Worm (Caenorhabditis elegans) whole organism, early embryonic: Measurements from ENCODE around the gene C01B10.7.
"Not testable (repeated sequence)": the region's sequence is repeated elsewhere in the genome, so short reads cannot be mapped to it uniquely, and the experiment has no call there.

Experiments
- B0310.2 ChIP-seq: sonication (generic microtip); optimal IDR thresholded peaks from 2 replicates; lab custom pipeline; 2016; ENCODE audit warnings: mild to moderate bottlenecking, missing genetic modification characterization, missing compliant biosample characterization
- F13C5.2 ChIP-seq: sonication (generic microtip); optimal IDR thresholded peaks from 2 replicates; lab custom pipeline; 2017; ENCODE audit warnings: mild to moderate bottlenecking, missing genetic modification characterization, inconsistent platforms, missing compliant biosample characterization
- aly-1 ChIP-seq: sonication (generic microtip); optimal IDR thresholded peaks from 2 replicates; lab custom pipeline; 2016; ENCODE audit warnings: missing genetic modification characterization, missing compliant biosample characterization
- ama-1 ChIP-seq: fragments of 150-350 bp; optimal IDR thresholded peaks from 2 replicates; lab custom pipeline; 2014
- ceh-13 ChIP-seq: fragments of 200-800 bp; sonication (Bioruptor generic); optimal IDR thresholded peaks from 2 replicates; lab custom pipeline; 2018; ENCODE audit warnings: mild to moderate bottlenecking, missing genetic modification characterization, missing compliant biosample characterization
- ceh-36 ChIP-seq: sonication (generic microtip); optimal IDR thresholded peaks from 2 replicates; lab custom pipeline; 2016; ENCODE audit warnings: missing genetic modification characterization, inconsistent platforms, missing compliant biosample characterization
- ets-7 ChIP-seq: sonication (generic microtip); optimal IDR thresholded peaks from 2 replicates; lab custom pipeline; 2016; ENCODE audit warnings: missing genotype, missing genetic modification characterization, missing compliant biosample characterization
- flt-1 ChIP-seq: fragments of 200-800 bp; sonication (Bioruptor generic); IDR thresholded peaks from 2 replicates; pipeline ENCODE4 v1.3.6; 2022; ENCODE audit warnings: missing genetic modification characterization, missing compliant biosample characterization
- hmbx-1 ChIP-seq: sonication (generic microtip); optimal IDR thresholded peaks from 2 replicates; lab custom pipeline; 2016; ENCODE audit warnings: mild to moderate bottlenecking, missing genetic modification characterization, missing compliant biosample characterization
- hmg-4 ChIP-seq: fragments of 200-800 bp; sonication (Bioruptor generic); optimal IDR thresholded peaks from 2 replicates; lab custom pipeline; 2018; ENCODE audit warnings: mild to moderate bottlenecking, missing genetic modification characterization, missing compliant biosample characterization
- hnd-1 ChIP-seq: sonication (generic microtip); optimal IDR thresholded peaks from 2 replicates; lab custom pipeline; 2016; ENCODE audit warnings: missing genetic modification characterization, missing compliant biosample characterization
- pes-1 ChIP-seq: fragments of 200-800 bp; sonication (Bioruptor generic); IDR thresholded peaks from 2 replicates; pipeline ENCODE4 v1.3.6; 2022; ENCODE audit warnings: missing genetic modification reagents, missing genetic modification characterization, missing compliant biosample characterization
- scrt-1 ChIP-seq: fragments of 200-800 bp; sonication (Bioruptor generic); IDR thresholded peaks from 2 replicates; pipeline ENCODE4 v1.3.6; 2022; ENCODE audit warnings: missing genetic modification characterization, missing compliant biosample characterization
- sea-1 ChIP-seq: fragments of 200-800 bp; sonication (Bioruptor generic); conservative IDR thresholded peaks from 2 replicates; pipeline ENCODE4 v1.3.6; 2022; ENCODE audit warnings: missing genetic modification characterization, missing compliant biosample characterization
- tbx-11 ChIP-seq: fragments of 200-800 bp; sonication (Bioruptor generic); IDR thresholded peaks from 2 replicates; pipeline ENCODE4 v1.3.6; 2022; ENCODE audit warnings: missing genetic modification characterization, missing compliant biosample characterization
- tbx-37 ChIP-seq: fragments of 200-800 bp; sonication (Bioruptor generic); conservative IDR thresholded peaks from 2 replicates; pipeline ENCODE4 v1.3.6; 2022; ENCODE audit warnings: missing genetic modification reagents, missing genetic modification characterization, missing compliant biosample characterization
- tra-4 ChIP-seq: sonication (generic microtip); optimal IDR thresholded peaks from 2 replicates; lab custom pipeline; 2017; ENCODE audit warnings: missing genetic modification characterization, missing compliant biosample characterization

C01B10.7 gene

ce11 chrIV:6638256-6638655 is at the start of gene C01B10.7:
Gene C01B10.7 (plus strand): TSS chrIV:6638556.
- no peak for TF ChIP-seq hmbx-1
- TF ChIP-seq tbx-37 = no peak
- TF ChIP-seq tbx-11 = no peak
- no peak for TF ChIP-seq ets-7 (tag; lab: Kevin White, UChicago)
- TF ChIP-seq ceh-36 (tag; lab: Kevin White, UChicago) = no peak
- no peak for TF ChIP-seq flt-1 (GFP tag; lab: Robert Waterston, UW)
- no peak for TF ChIP-seq hnd-1
- TF ChIP-seq sea-1 (GFP tag; lab: Robert Waterston, UW) = no peak
- no peak for TF ChIP-seq aly-1 (tag; lab: Kevin White, UChicago)
- TF ChIP-seq F13C5.2 (tag; lab: Kevin White, UChicago) = no peak
- TF ChIP-seq ceh-13 = no peak
- no peak for TF ChIP-seq tra-4 (tag; lab: Kevin White, UChicago)
- no peak for TF ChIP-seq scrt-1 (GFP tag; lab: Robert Waterston, UW)
- TF ChIP-seq ama-1 = no peak

ce11 chrIV:6590029-6590428 is 48.3 kb upstream of the C01B10.7 start, which contains the start of the genes lec-11 and irld-7:
Gene lec-11 (minus strand): TSS chrIV:6590154.
Gene irld-7 (plus strand): TSS chrIV:6590360.
- TF ChIP-seq B0310.2 (tag; lab: Kevin White, UChicago) = no peak
- TF ChIP-seq tbx-37 = no peak
- no peak for TF ChIP-seq tbx-11
- TF ChIP-seq ceh-36 (tag; lab: Kevin White, UChicago) = no peak
- TF ChIP-seq hnd-1 = no peak
- no peak for TF ChIP-seq sea-1 (GFP tag; lab: Robert Waterston, UW)
- TF ChIP-seq ets-7 (tag; lab: Kevin White, UChicago) = no peak

ce11 chrIV:6591010-6591746 is 47.2 kb upstream of the C01B10.7 start, which contains the start of the genes nspb-1 and nspb-2:
Gene nspb-1 (minus strand): TSS chrIV:6591110.
Gene nspb-2 (plus strand): TSS chrIV:6591696.
- not testable (repeated sequence) for TF ChIP-seq pes-1; flt-1 (GFP tag; lab: Robert Waterston, UW); ceh-36 (tag; lab: Kevin White, UChicago)

- not testable (repeated sequence) for TF ChIP-seq ets-7 (tag; lab: Kevin White, UChicago); hnd-1; tbx-11
Measured at ce11 chrIV:6594871-6595270, 43.5 kb upstream of the C01B10.7 start, which contains the start of gene nspb-3. Gene nspb-3 (minus strand): TSS chrIV:6594971.

ce11 chrIV:6595912-6596311 is 42.4 kb upstream of the C01B10.7 start, which contains the start of gene F38A5.22:
Gene F38A5.22 (minus strand): TSS chrIV:6595940.
- TF ChIP-seq tbx-37 (no peak), sea-1 (GFP tag; lab: Robert Waterston, UW) (no peak), flt-1 (GFP tag; lab: Robert Waterston, UW) (no peak), tra-4 (tag; lab: Kevin White, UChicago) (no peak), tbx-11 (no peak), F13C5.2 (tag; lab: Kevin White, UChicago) (no peak), hmg-4 (GFP tag; lab: Kevin White, UChicago) (no peak), ceh-13 (no peak), B0310.2 (tag; lab: Kevin White, UChicago) (no peak), ets-7 (tag; lab: Kevin White, UChicago) (no peak), ama-1 (no peak), aly-1 (tag; lab: Kevin White, UChicago) (no peak), hmbx-1 (no peak), ceh-36 (tag; lab: Kevin White, UChicago) (no peak), scrt-1 (GFP tag; lab: Robert Waterston, UW) (no peak)

ce11 chrIV:6597298-6597697 is 41.1 kb upstream of the C01B10.7 start, which contains the start of gene F38A5.6:
Gene F38A5.6 (minus strand): TSS chrIV:6597398.
- TF ChIP-seq pes-1 = no peak

ce11 chrIV:6597918-6598317 is 40.4 kb upstream of the C01B10.7 start, which contains the start of gene nspb-4:
Gene nspb-4 (plus strand): TSS chrIV:6598218.
- TF ChIP-seq ets-7 (tag; lab: Kevin White, UChicago); aly-1 (tag; lab: Kevin White, UChicago); ama-1: not testable (repeated sequence)

ce11 chrIV:6598740-6599139 is 39.6 kb upstream of the C01B10.7 start, which contains the start of gene nspb-5:
Gene nspb-5 (plus strand): TSS chrIV:6599040.
- TF ChIP-seq tbx-37; flt-1 (GFP tag; lab: Robert Waterston, UW); ama-1: not testable (repeated sequence)

ce11 chrIV:6599447-6599846 is 38.9 kb upstream of the C01B10.7 start, which contains the start of gene F38A5.8:
Gene F38A5.8 (plus strand): TSS chrIV:6599747.
- TF ChIP-seq sea-1 (GFP tag; lab: Robert Waterston, UW) = no peak
- TF ChIP-seq ama-1 = no peak
- TF ChIP-seq hmbx-1 = no peak
- TF ChIP-seq hmg-4 (GFP tag; lab: Kevin White, UChicago) = no peak
- TF ChIP-seq hnd-1 = no peak
- TF ChIP-seq scrt-1 (GFP tag; lab: Robert Waterston, UW) = no peak
- TF ChIP-seq pes-1 = no peak
- no peak for TF ChIP-seq B0310.2 (tag; lab: Kevin White, UChicago)
